Worm (Caenorhabditis elegans) whole organism, L4/young adult: ENCODE results near the gene H03G16.6.

Experiments
- W03F9.2 ChIP-seq: fragments of 150-350 bp; optimal IDR thresholded peaks from 2 replicates; lab custom pipeline; 2014; ENCODE audit warnings: missing biosample characterization, missing genetic modification characterization
- dao-5 ChIP-seq: sonication (generic microtip); optimal IDR thresholded peaks from 2 replicates; lab custom pipeline; 2016; ENCODE audit warnings: missing genotype, missing genetic modification characterization, moderate library complexity, missing compliant biosample characterization

ce11 chrX:15010941-15011340, 41.5 kb upstream of the H03G16.6 start:
- TF ChIP-seq dao-5 (tag; lab: Kevin White, UChicago) (no peak), W03F9.2 (no peak)
